Fruit fly (Drosophila melanogaster): ENCODE results near the gene Tsp5D.

DNA sequence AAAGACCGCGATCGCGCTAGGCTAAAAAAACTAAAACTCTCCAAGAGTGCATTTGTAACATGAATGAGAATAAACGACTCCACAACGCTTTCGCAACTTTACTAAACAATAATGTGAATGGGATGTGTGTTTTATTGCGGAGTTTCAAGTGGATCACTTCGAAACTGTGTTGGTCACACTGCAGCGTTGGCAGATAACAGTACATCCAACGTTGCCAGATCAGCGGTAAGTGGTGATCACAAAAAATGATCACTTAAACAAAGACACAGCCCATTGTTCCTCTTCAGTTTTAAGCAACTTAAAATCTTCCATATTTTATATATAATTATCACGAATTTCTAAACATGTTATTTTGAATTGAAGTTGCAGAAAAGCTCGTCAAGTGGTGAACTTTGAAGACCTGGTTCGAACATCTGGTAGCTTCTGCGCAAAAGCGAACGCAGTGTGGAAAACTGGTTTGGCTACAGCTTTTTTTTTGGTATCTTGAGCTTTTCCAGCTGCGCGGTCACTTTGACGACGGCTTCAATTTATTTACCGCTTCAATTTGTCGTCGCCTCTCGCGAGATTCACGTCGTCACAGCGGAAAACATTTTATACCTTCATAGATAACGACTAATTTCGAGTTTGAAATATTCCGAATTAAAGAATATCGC is 24.2 kb downstream of the Tsp5D start, which contains the start of gene CG5921:
- TF ChIP-seq h (GFP tag; optimal IDR thresholded peaks at IDR 0.05) (no peak), fru (GFP tag; optimal IDR thresholded peaks at IDR 0.05) (no peak), Myc (optimal IDR thresholded peaks at IDR 0.05) (no peak), pan (optimal IDR thresholded peaks at IDR 0.05) (no peak), CrebA (GFP tag; optimal IDR thresholded peaks at IDR 0.05; ENCODE audit: borderline replicate concordance) (no peak), N (GFP tag; optimal IDR thresholded peaks at IDR 0.05) (no peak), psq (GFP tag; optimal IDR thresholded peaks at IDR 0.05) (no peak)

All from whole organism, wandering third instar larva.